Fruit fly (Drosophila melanogaster): Measurements from ENCODE around the gene nompB.

nompB gene

dm6 chr2L:21617949-21618348, 28.7 kb upstream of the nompB start:
- TF ChIP-seq CTCF (optimal IDR thresholded peaks at IDR 0.05) (no peak), CG8478 (optimal IDR thresholded peaks at IDR 0.05) (no peak)

- TF ChIP-seq CG8478 (optimal IDR thresholded peaks at IDR 0.05) (no peak), CTCF (optimal IDR thresholded peaks at IDR 0.05) (no peak)
These were observed 15.9 kb downstream of the nompB start, which contains the start of gene Lamp1 for dm6 chr2L:21573226-21573791. Lamp1 (plus strand) TSS chr2L:21573389.

- no peak for TF ChIP-seq CTCF (optimal IDR thresholded peaks at IDR 0.05)
- no peak for TF ChIP-seq CG8478 (optimal IDR thresholded peaks at IDR 0.05)
These were observed 29.6 kb downstream of the nompB start for dm6 chr2L:21559633-21560032.

- TF ChIP-seq CG8478 (optimal IDR thresholded peaks at IDR 0.05): no peak
- TF ChIP-seq CTCF (optimal IDR thresholded peaks at IDR 0.05): no peak
These were observed 31.0 kb downstream of the nompB start for dm6 chr2L:21558218-21558617.
